Worm (Caenorhabditis elegans) whole organism, midembryonic: ENCODE data around the gene nas-21.

Experiments used
- T22C8.4 ChIP-seq: fragments of 200-800 bp; sonication (Bioruptor generic); IDR thresholded peaks from 2 replicates; pipeline ENCODE4 v1.3.6; 2022; ENCODE audit warnings: missing genetic modification characterization, missing compliant biosample characterization
- cog-1 ChIP-seq: sonication (generic microtip); optimal IDR thresholded peaks from 2 replicates; lab custom pipeline; 2016; ENCODE audit warnings: missing genetic modification characterization, missing compliant biosample characterization
- flt-1 ChIP-seq: fragments of 200-800 bp; sonication (Bioruptor generic); IDR thresholded peaks from 2 replicates; pipeline ENCODE4 v1.3.6; 2022; ENCODE audit warnings: missing genetic modification characterization, missing compliant biosample characterization
- klf-2 ChIP-seq: fragments of 200-800 bp; sonication (Bioruptor generic); conservative IDR thresholded peaks from 2 replicates; pipeline ENCODE4 v1.3.6; 2022; ENCODE audit warnings: missing genetic modification reagents, missing genetic modification characterization, missing compliant biosample characterization
- med-1 ChIP-seq: sonication (generic microtip); optimal IDR thresholded peaks from 2 replicates; lab custom pipeline; 2017; ENCODE audit warnings: missing genetic modification characterization, mild to moderate bottlenecking, missing compliant biosample characterization, antibody characterized with exemption, missing genetic modification reagents; ENCODE audit not compliant: insufficient read depth
- ref-1 ChIP-seq: fragments of 200-800 bp; sonication (Bioruptor generic); conservative IDR thresholded peaks from 2 replicates; pipeline ENCODE4 v1.3.6; 2022; ENCODE audit warnings: missing genetic modification reagents, missing genetic modification characterization, missing compliant biosample characterization
- tab-1 ChIP-seq: fragments of 200-800 bp; sonication (Bioruptor generic); IDR thresholded peaks from 2 replicates; pipeline ENCODE4 v1.3.6; 2022; ENCODE audit warnings: missing genetic modification characterization, missing compliant biosample characterization
- ztf-23 ChIP-seq: fragments of 200-800 bp; sonication (Bioruptor generic); IDR thresholded peaks from 2 replicates; pipeline ENCODE4 v1.3.6; 2022; ENCODE audit warnings: missing genetic modification reagents, missing genetic modification characterization, missing compliant biosample characterization
- ztf-29 ChIP-seq: fragments of 200-800 bp; sonication (Bioruptor generic); IDR thresholded peaks from 2 replicates; pipeline ENCODE4 v1.3.6; 2022; ENCODE audit warnings: missing genetic modification reagents, missing genetic modification characterization, missing compliant biosample characterization

DNA sequence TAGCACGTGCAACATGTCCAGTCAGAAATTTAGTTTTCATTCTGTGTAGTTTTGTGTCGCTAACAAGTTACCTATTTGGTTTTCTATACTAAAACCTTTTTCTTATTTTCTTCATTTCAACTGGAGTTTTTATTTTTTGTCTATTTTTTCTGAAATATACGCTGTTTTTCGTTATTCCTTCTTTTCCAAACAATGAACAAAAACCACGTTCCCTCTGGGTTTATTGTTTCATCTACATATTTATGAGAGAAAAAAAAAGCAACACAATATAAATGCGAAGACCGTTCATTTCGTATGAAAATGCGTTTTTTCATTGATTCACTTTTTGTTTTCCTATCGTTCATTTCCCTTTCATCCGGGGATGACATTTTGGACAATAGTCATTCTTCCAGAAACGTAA is 7.0 kb downstream of the nas-21 start, which contains the start of gene T11F9.22:
- TF ChIP-seq cog-1 (tag; lab: Kevin White, UChicago) (no peak), ref-1 (no peak), tab-1 (GFP tag; lab: Robert Waterston, UW) (no peak), med-1 (GFP tag; lab: Kevin White, UChicago) (no peak), ztf-29 (no peak), ztf-23 (no peak), flt-1 (GFP tag; lab: Robert Waterston, UW) (no peak), klf-2 (GFP tag; lab: Robert Waterston, UW) (no peak), T22C8.4 (GFP tag; lab: Robert Waterston, UW) (no peak)
